Fruit fly (Drosophila melanogaster): ENCODE results near the gene Tl.

The Tl gene

dm6 chr3R:26875544-26876027 lies 76.7 kb downstream of the Tl start, which contains the start of gene Rb97D (continued):
- TF ChIP-seq CG12659 (GFP tag; optimal IDR thresholded peaks at IDR 0.05) (peak; percentile 72), esg (GFP tag; conservative IDR thresholded peaks at IDR 0.05) (no peak; the same call in 1 of the 2 replicates), Dll (GFP tag; IDR thresholded peaks at IDR 0.05; ENCODE audit: partially characterized antibody) (peak; percentile 93), CG2116 (GFP tag; optimal IDR thresholded peaks at IDR 0.05) (peak; percentile 56), CG11247 (GFP tag; IDR thresholded peaks at IDR 0.05) (peak; percentile 51), CG13287 (GFP tag; IDR thresholded peaks at IDR 0.05; ENCODE audit: partially characterized antibody) (peak; percentile 92), klu (GFP tag; IDR thresholded peaks at IDR 0.05) (peak; percentile 48; the same call in 1 of the 2 replicates), CkIIα-i1 (GFP tag; IDR thresholded peaks at IDR 0.05) (no peak), CG3838 (GFP tag; optimal IDR thresholded peaks at IDR 0.05) (no peak), CG18764 (GFP tag; optimal IDR thresholded peaks at IDR 0.05) (peak; percentile 44), crp (GFP tag; optimal IDR thresholded peaks at IDR 0.05) (peak in 1 of 2 experiments; percentile 55), H15 (GFP tag; IDR thresholded peaks at IDR 0.05) (peak; percentile 59; the same call in 1 of the 3 replicates), CG32772 (GFP tag; IDR thresholded peaks at IDR 0.05) (peak; percentile 30; the same call in 1 of the 2 replicates), Nf-YC (tag; optimal IDR thresholded peaks at IDR 0.05) (peak; percentile 64), Meics (GFP tag; optimal IDR thresholded peaks at IDR 0.05) (peak; percentile 79), CG6813 (GFP tag; optimal IDR thresholded peaks at IDR 0.05) (peak; percentile 19), gro (GFP tag; optimal IDR thresholded peaks at IDR 0.05) (peak; percentile 75), Dek (tag; optimal IDR thresholded peaks at IDR 0.05) (peak; percentile 62), CG6654 (GFP tag; optimal IDR thresholded peaks at IDR 0.05) (peak; percentile 19), CG12744 (GFP tag; optimal IDR thresholded peaks at IDR 0.05) (peak; percentile 61), btn (GFP tag; optimal IDR thresholded peaks at IDR 0.05) (no peak), pzg (GFP tag; optimal IDR thresholded peaks at IDR 0.05) (peak; percentile 43), CG3163 (GFP tag; optimal IDR thresholded peaks at IDR 0.05) (peak; percentile 34), MESR4 (GFP tag; optimal IDR thresholded peaks at IDR 0.05) (peak; percentile 97), Optix (GFP tag; IDR thresholded peaks at IDR 0.05) (peak; percentile 52; the same call in 1 of the 3 replicates), oc (tag; optimal IDR thresholded peaks at IDR 0.05) (peak; percentile 29), sens-2 (GFP tag; IDR thresholded peaks at IDR 0.05) (peak; percentile 53), CG10147 (GFP tag; optimal IDR thresholded peaks at IDR 0.05) (peak; percentile 50), Max (GFP tag; optimal IDR thresholded peaks at IDR 0.05) (peak; percentile 12), PHDP (tag; optimal IDR thresholded peaks at IDR 0.05) (peak; percentile 71), CG13624 (GFP tag; optimal IDR thresholded peaks at IDR 0.05) (peak; percentile 84), ham (GFP tag; IDR thresholded peaks at IDR 0.05) (no peak), gcm2 (GFP tag; optimal IDR thresholded peaks at IDR 0.05) (no peak), vfl (GFP tag; optimal IDR thresholded peaks at IDR 0.05) (peak; percentile 42), Ets97D (GFP tag; optimal IDR thresholded peaks at IDR 0.05) (peak; percentile 91), ash1 (GFP tag; optimal IDR thresholded peaks at IDR 0.05) (no peak), CG11456 (GFP tag; IDR thresholded peaks at IDR 0.05) (peak; percentile 78), crc (GFP tag; optimal IDR thresholded peaks at IDR 0.05) (peak; percentile 59), HLHmδ (GFP tag; optimal IDR thresholded peaks at IDR 0.05) (no peak), crol (GFP tag; IDR thresholded peaks at IDR 0.05) (peak; percentile 16; the same call in 1 of the 2 replicates), chif (GFP tag; optimal IDR thresholded peaks at IDR 0.05) (peak; percentile 58 to 63), abd-A (tag; optimal IDR thresholded peaks at IDR 0.05) (no peak), CG15514 (GFP tag; optimal IDR thresholded peaks at IDR 0.05) (peak; percentile 87), Sox102F (GFP tag; optimal IDR thresholded peaks at IDR 0.05) (peak; percentile 55), z (GFP tag; IDR thresholded peaks at IDR 0.05) (no peak), fd64A (GFP tag; optimal IDR thresholded peaks at IDR 0.05) (no peak), row (GFP tag; IDR thresholded peaks at IDR 0.05) (peak; percentile 91), NFAT (GFP tag; IDR thresholded peaks at IDR 0.05) (peak; percentile 81), CG5953 (GFP tag; IDR thresholded peaks at IDR 0.05) (peak; percentile 53; the same call in 1 of the 2 replicates), CG14014 (GFP tag; IDR thresholded peaks at IDR 0.05) (peak; percentile 71)
